Fruit fly (Drosophila melanogaster) whole organism, prepupa: ENCODE data around the gene Vajk2.

ENCODE experiments used
- Blimp-1 ChIP-seq: fragments of 200-800 bp; sonication (Bioruptor generic); optimal IDR thresholded peaks from 3 replicates; lab custom pipeline; 2017; ENCODE audit warnings: missing biosample characterization, missing genetic modification characterization, mild to moderate bottlenecking, moderate library complexity, missing genetic modification reagents
- CG11294 ChIP-seq: fragments of 200-800 bp; sonication (Bioruptor generic); IDR thresholded peaks from 2 replicates; pipeline ENCODE4 v1.3.6; 2022; ENCODE audit warnings: missing biosample characterization, missing genetic modification characterization
- CG11762 ChIP-seq: fragments of 200-800 bp; sonication (Bioruptor generic); optimal IDR thresholded peaks from 3 replicates; lab custom pipeline; 2016; ENCODE audit warnings: missing biosample characterization, missing genetic modification characterization; ENCODE audit not compliant: insufficient read depth
- CG15336 ChIP-seq: fragments of 200-800 bp; sonication (Bioruptor generic); IDR thresholded peaks from 2 replicates; pipeline ENCODE4 v1.3.6; 2022; ENCODE audit warnings: missing biosample characterization, missing genetic modification characterization
- CG1621 ChIP-seq: fragments of 200-800 bp; sonication (Bioruptor generic); optimal IDR thresholded peaks from 3 replicates; lab custom pipeline; 2018; ENCODE audit warnings: missing biosample characterization, mild to moderate bottlenecking, missing genetic modification characterization
- CG16779 ChIP-seq: fragments of 200-800 bp; sonication (Bioruptor generic); optimal IDR thresholded peaks from 3 replicates; lab custom pipeline; 2017; ENCODE audit warnings: missing biosample characterization, mild to moderate bottlenecking, missing genetic modification characterization
- CG31627 ChIP-seq: fragments of 200-800 bp; sonication (Bioruptor generic); optimal IDR thresholded peaks from 3 replicates; lab custom pipeline; 2016; ENCODE audit warnings: missing biosample characterization, missing genetic modification characterization
- CG3919 ChIP-seq: fragments of 200-800 bp; sonication (Bioruptor generic); optimal IDR thresholded peaks from 3 replicates; lab custom pipeline; 2016; ENCODE audit warnings: missing biosample characterization, missing genetic modification characterization
- CG4318 ChIP-seq: fragments of 200-800 bp; sonication (Bioruptor generic); optimal IDR thresholded peaks from 3 replicates; lab custom pipeline; 2017; ENCODE audit warnings: missing biosample characterization, mild to moderate bottlenecking, missing genetic modification characterization
- CG6163 ChIP-seq: fragments of 200-800 bp; sonication (Bioruptor generic); IDR thresholded peaks from 3 replicates; pipeline ENCODE4 v1.3.6; 2022; ENCODE audit warnings: missing biosample characterization, missing genetic modification characterization
- CG6276 ChIP-seq: fragments of 200-800 bp; sonication (Bioruptor generic); optimal IDR thresholded peaks from 2 replicates; lab custom pipeline; 2017; ENCODE audit warnings: missing biosample characterization, mild to moderate bottlenecking, missing genetic modification characterization
- CG6792 ChIP-seq: fragments of 200-800 bp; sonication (Bioruptor generic); optimal IDR thresholded peaks from 3 replicates; lab custom pipeline; 2016; ENCODE audit warnings: missing biosample characterization, missing genetic modification characterization
- CG6808 ChIP-seq: fragments of 200-800 bp; sonication (Bioruptor generic); optimal IDR thresholded peaks from 3 replicates; lab custom pipeline; 2017; ENCODE audit warnings: missing biosample characterization, missing genetic modification characterization, mild to moderate bottlenecking, moderate library complexity, missing genetic modification reagents
- CG6854 ChIP-seq: fragments of 200-800 bp; sonication (Bioruptor generic); optimal IDR thresholded peaks from 2 replicates; lab custom pipeline; 2017; ENCODE audit warnings: missing biosample characterization, mild to moderate bottlenecking, missing genetic modification characterization
- CG7368 ChIP-seq: fragments of 200-800 bp; sonication (Bioruptor generic); optimal IDR thresholded peaks from 3 replicates; lab custom pipeline; 2016; ENCODE audit warnings: missing biosample characterization, missing genetic modification characterization
- CG8119 ChIP-seq: fragments of 200-800 bp; sonication (Bioruptor generic); IDR thresholded peaks from 3 replicates; pipeline ENCODE4 v1.3.6; 2022; ENCODE audit warnings: missing biosample characterization, missing genetic modification characterization
- CG8319 ChIP-seq: fragments of 200-800 bp; sonication (Bioruptor generic); optimal IDR thresholded peaks from 3 replicates; lab custom pipeline; 2016; ENCODE audit warnings: missing biosample characterization, missing genetic modification characterization
- CG8632 ChIP-seq: fragments of 200-800 bp; sonication (Bioruptor generic); optimal IDR thresholded peaks from 3 replicates; lab custom pipeline; 2016; ENCODE audit warnings: missing biosample characterization, missing genetic modification characterization
- CG9139 ChIP-seq: fragments of 200-800 bp; sonication (Bioruptor generic); optimal IDR thresholded peaks from 3 replicates; lab custom pipeline; 2017; ENCODE audit warnings: missing biosample characterization, mild to moderate bottlenecking, missing genetic modification characterization
- Eip75B ChIP-seq: fragments of 200-800 bp; sonication (Bioruptor generic); optimal IDR thresholded peaks from 3 replicates; lab custom pipeline; 2016; ENCODE audit warnings: missing biosample characterization, missing genetic modification characterization
- Eip78C ChIP-seq: fragments of 200-800 bp; sonication (Bioruptor generic); peaks from one replicate; lab custom pipeline; 2016; ENCODE audit warnings: missing biosample characterization, missing genetic modification characterization
- Eip93F ChIP-seq: fragments of 200-800 bp; sonication (Bioruptor generic); optimal IDR thresholded peaks from 2 replicates; lab custom pipeline; 2016; ENCODE audit warnings: missing biosample characterization, mild to moderate bottlenecking, missing genetic modification characterization
- Ets21C ChIP-seq: fragments of 200-800 bp; sonication (Bioruptor generic); optimal IDR thresholded peaks from 3 replicates; lab custom pipeline; 2016; ENCODE audit warnings: missing biosample characterization, missing genetic modification characterization
- Hr39 ChIP-seq: fragments of 200-800 bp; sonication (Bioruptor generic); optimal IDR thresholded peaks from 2 replicates; lab custom pipeline; 2016; ENCODE audit warnings: missing biosample characterization, missing genetic modification characterization
- Smox ChIP-seq: fragments of 200-800 bp; sonication (Bioruptor generic); optimal IDR thresholded peaks from 3 replicates; lab custom pipeline; 2016; ENCODE audit warnings: missing biosample characterization, missing genetic modification characterization
- Sox102F ChIP-seq: fragments of 200-800 bp; sonication (Bioruptor generic); optimal IDR thresholded peaks from 2 replicates; lab custom pipeline; 2016; ENCODE audit warnings: missing biosample characterization, mild to moderate bottlenecking, missing genetic modification characterization
- Sox15 ChIP-seq: fragments of 200-800 bp; sonication (Bioruptor generic); optimal IDR thresholded peaks from 3 replicates; lab custom pipeline; 2016; ENCODE audit warnings: missing biosample characterization, missing genetic modification characterization
- achi ChIP-seq: fragments of 200-800 bp; sonication (Bioruptor generic); optimal IDR thresholded peaks from 3 replicates; lab custom pipeline; 2016; ENCODE audit warnings: missing biosample characterization, missing genetic modification characterization
- acj6 ChIP-seq: fragments of 200-800 bp; sonication (Bioruptor generic); optimal IDR thresholded peaks from 3 replicates; lab custom pipeline; 2016; ENCODE audit warnings: missing biosample characterization, missing genetic modification characterization
- cyc ChIP-seq: fragments of 200-800 bp; sonication (Bioruptor generic); optimal IDR thresholded peaks from 3 replicates; lab custom pipeline; 2016; ENCODE audit warnings: missing biosample characterization, missing genetic modification characterization
- dsx ChIP-seq: fragments of 200-800 bp; optimal IDR thresholded peaks from 3 replicates; lab custom pipeline; 2019; ENCODE audit warnings: missing biosample characterization, mild to moderate bottlenecking, missing genetic modification characterization, moderate library complexity; ENCODE audit not compliant: poor library complexity, severe bottlenecking
- eg ChIP-seq: fragments of 200-800 bp; sonication (Bioruptor generic); IDR thresholded peaks from 3 replicates; pipeline ENCODE4 v1.3.6; 2022; ENCODE audit warnings: missing biosample characterization, missing genetic modification characterization
- esn ChIP-seq: fragments of 200-800 bp; sonication (Bioruptor generic); optimal IDR thresholded peaks from 2 replicates; lab custom pipeline; 2016; ENCODE audit warnings: missing biosample characterization, mild to moderate bottlenecking, missing genetic modification characterization, moderate library complexity
- fd59A ChIP-seq: fragments of 200-800 bp; sonication (Bioruptor generic); optimal IDR thresholded peaks from 2 replicates; lab custom pipeline; 2017; ENCODE audit warnings: missing biosample characterization, mild to moderate bottlenecking, missing genetic modification characterization, missing genetic modification reagents
- fd85E ChIP-seq: fragments of 200-800 bp; sonication (Bioruptor generic); optimal IDR thresholded peaks from 3 replicates; lab custom pipeline; 2016; ENCODE audit warnings: missing biosample characterization, missing genetic modification characterization
- fkh ChIP-seq: fragments of 200-800 bp; sonication (Bioruptor generic); optimal IDR thresholded peaks from 3 replicates; lab custom pipeline; 2017; ENCODE audit warnings: missing biosample characterization, mild to moderate bottlenecking, missing genetic modification characterization, moderate library complexity
- lz ChIP-seq: fragments of 200-800 bp; sonication (Bioruptor generic); optimal IDR thresholded peaks from 3 replicates; lab custom pipeline; 2016; ENCODE audit warnings: missing biosample characterization, missing genetic modification characterization
- net ChIP-seq: fragments of 200-800 bp; sonication (Bioruptor generic); optimal IDR thresholded peaks from 3 replicates; lab custom pipeline; 2016; ENCODE audit warnings: missing biosample characterization, missing genetic modification characterization
- pdm3 ChIP-seq: fragments of 200-800 bp; sonication (Bioruptor generic); optimal IDR thresholded peaks from 3 replicates; lab custom pipeline; 2016; ENCODE audit warnings: missing biosample characterization, missing genetic modification characterization
- salr ChIP-seq, 2 experiments: fragments of 200-800 bp; sonication (Bioruptor generic); optimal IDR thresholded peaks; 3 replicates each; lab custom pipeline; 2016 to 2018; ENCODE audit warnings: missing biosample characterization in 2 of 2, missing genetic modification characterization in 2 of 2, mild to moderate bottlenecking in 1 of 2
- ss ChIP-seq, 2 experiments: fragments of 200-800 bp; sonication (Bioruptor generic); optimal IDR thresholded peaks; 2 replicates in 1 of 2; 3 replicates in 1 of 2; lab custom pipeline; 2017 to 2018; ENCODE audit warnings: mild to moderate bottlenecking in 2 of 2, missing biosample characterization in 2 of 2, missing genetic modification characterization in 2 of 2, moderate library complexity in 1 of 2
- topi ChIP-seq: fragments of 200-800 bp; sonication (Bioruptor generic); optimal IDR thresholded peaks from 3 replicates; lab custom pipeline; 2016; ENCODE audit warnings: missing biosample characterization, missing genetic modification characterization
- vri ChIP-seq: fragments of 200-800 bp; sonication (Bioruptor generic); optimal IDR thresholded peaks from 3 replicates; lab custom pipeline; 2016; ENCODE audit warnings: missing biosample characterization, mild to moderate bottlenecking, missing genetic modification characterization

Vajk2 gene

DNA sequence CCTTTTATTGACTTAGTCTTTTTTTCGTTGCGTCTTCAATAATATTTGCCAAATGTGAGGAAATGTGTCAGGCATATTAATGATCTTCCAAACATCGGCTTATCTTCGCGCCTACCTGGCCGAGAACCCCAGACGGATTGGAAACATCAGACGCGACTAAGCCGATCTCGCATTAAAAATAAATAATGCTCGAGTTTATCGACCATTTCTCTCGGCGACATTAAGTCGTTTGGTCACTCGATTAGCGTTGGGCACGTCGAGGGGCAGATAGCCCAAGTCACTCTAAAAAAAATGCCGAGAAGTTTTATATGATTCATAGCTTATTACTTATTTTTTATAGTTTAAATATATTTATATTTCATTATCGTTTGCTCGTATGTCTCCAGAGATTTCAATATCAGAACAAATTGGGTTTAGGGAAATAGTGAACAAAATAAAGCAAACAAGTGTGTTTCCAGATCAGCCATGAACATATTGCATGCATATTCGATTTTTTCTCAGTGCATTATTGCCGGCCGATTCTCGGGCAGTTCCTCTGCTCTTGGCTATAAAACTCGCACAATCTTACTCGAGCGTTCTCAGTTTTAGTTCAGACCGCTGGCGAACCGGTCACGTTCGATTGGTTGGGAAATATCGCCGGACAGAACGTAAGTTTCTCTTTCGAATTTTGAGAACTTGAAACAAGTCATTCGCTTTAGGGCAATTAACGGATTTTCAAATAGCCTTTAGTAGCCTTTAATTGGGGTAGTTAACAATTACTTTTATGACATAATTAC, 29.2 kb downstream of the Vajk2 start, which contains the start of gene Ance (continued):
- TF ChIP-seq CG4318, result peak; percentile 2
- TF ChIP-seq CG15336 (GFP tag; lab: Robert Waterston, UW), result peak; percentile 56
- TF ChIP-seq pdm3, result peak; percentile 27
- TF ChIP-seq Sox15 (GFP tag; lab: Kevin White, UChicago), result no peak
- TF ChIP-seq CG16779 (tag; lab: Kevin White, UChicago), result peak; percentile 19
- TF ChIP-seq Ets21C (GFP tag; lab: Kevin White, UChicago), result no peak
- TF ChIP-seq Eip75B (GFP tag; lab: Kevin White, UChicago), result peak; percentile 44
- TF ChIP-seq CG6276 (GFP tag; lab: Kevin White, UChicago), result peak; percentile 16
- peak; percentile 61 for TF ChIP-seq CG6163
- peak; percentile 17 for TF ChIP-seq CG8632 (GFP tag; lab: Kevin White, UChicago)
- peak; percentile 34; the same call in 1 of the 3 replicates for TF ChIP-seq CG8119 (GFP tag; lab: Robert Waterston, UW)
- TF ChIP-seq fd59A (GFP tag; lab: Kevin White, UChicago), result peak; percentile 35
- peak; percentile 32; the same call in 1 of the 3 replicates for TF ChIP-seq eg (GFP tag; lab: Robert Waterston, UW)
- TF ChIP-seq CG7368, result peak; percentile 15
- TF ChIP-seq dsx (GFP tag; lab: Kevin White, UChicago), result peak; percentile 74
- TF ChIP-seq CG6808 (GFP tag; lab: Kevin White, UChicago), result peak; percentile 47
- TF ChIP-seq acj6 (GFP tag; lab: Kevin White, UChicago), result peak; percentile 6
- peak; percentile 68 for TF ChIP-seq CG9139 (GFP tag; lab: Kevin White, UChicago)
- peak; percentile 19 for TF ChIP-seq CG31627 (GFP tag; lab: Kevin White, UChicago)
- no peak for TF ChIP-seq CG6854
- TF ChIP-seq Smox (GFP tag; lab: Kevin White, UChicago), result peak; percentile 0
- TF ChIP-seq esn (GFP tag; lab: Kevin White, UChicago), result peak; percentile 59
- TF ChIP-seq Blimp-1, result no peak
- TF ChIP-seq CG3919, result peak; percentile 56
- TF ChIP-seq CG8319, result no peak
- TF ChIP-seq net, result peak; percentile 23
- peak; percentile 81 for TF ChIP-seq Eip78C (GFP tag; lab: Kevin White, UChicago)
- peak; percentile 76 to 85 for TF ChIP-seq ss (GFP tag; optimal IDR thresholded peaks at IDR 0.05; lab: Kevin White, UChicago)
- no peak for TF ChIP-seq Hr39 (GFP tag; lab: Kevin White, UChicago)
- no peak for TF ChIP-seq Eip93F
- TF ChIP-seq CG11762 (GFP tag; lab: Kevin White, UChicago), result no peak
- TF ChIP-seq fkh, result peak; percentile 26
- 0 out of 2 replicates have a peak, but pooled peaks have one; percentile 24 for TF ChIP-seq CG11294 (GFP tag; lab: Robert Waterston, UW)
- peak; percentile 11 for TF ChIP-seq vri (GFP tag; lab: Kevin White, UChicago)
- peak; percentile 33 for TF ChIP-seq cyc (GFP tag; lab: Kevin White, UChicago)
- TF ChIP-seq fd85E (GFP tag; lab: Kevin White, UChicago), result no peak
- peak; percentile 68 for TF ChIP-seq CG1621 (tag; lab: Kevin White, UChicago)
- TF ChIP-seq achi (GFP tag; lab: Kevin White, UChicago), result no peak
- TF ChIP-seq lz (GFP tag; lab: Kevin White, UChicago), result peak; percentile 39
- peak; percentile 32 for TF ChIP-seq CG6792 (GFP tag; lab: Kevin White, UChicago)
- TF ChIP-seq Sox102F (GFP tag; lab: Kevin White, UChicago), result peak; percentile 46
- TF ChIP-seq salr (GFP tag; optimal IDR thresholded peaks at IDR 0.05; lab: Kevin White, UChicago), result no peak
- TF ChIP-seq topi (GFP tag; lab: Kevin White, UChicago), result peak; percentile 62
